Worm (Caenorhabditis elegans) whole organism, L1 larva: ENCODE measurements around the gene Y57A10C.9.

Experiments
- aly-2 ChIP-seq: fragments of 150-350 bp; optimal IDR thresholded peaks from 2 replicates; lab custom pipeline; 2014; ENCODE audit warnings: missing biosample characterization, missing genetic modification characterization
- ceh-90 ChIP-seq: sonication (generic microtip); optimal IDR thresholded peaks from 2 replicates; lab custom pipeline; 2016; ENCODE audit warnings: missing genetic modification characterization, missing compliant biosample characterization
- dpl-1 ChIP-seq, 3 experiments: fragments of 150-350 bp in 2 of 3; sonication (generic microtip) in 1 of 3; optimal IDR thresholded peaks; 2 replicates each; lab custom pipeline; 2014 to 2017; ENCODE audit warnings: missing biosample characterization in 3 of 3, missing genetic modification characterization in 3 of 3, missing genetic modification reagents in 3 of 3
- fkh-4 ChIP-seq: sonication (generic microtip); optimal IDR thresholded peaks from 2 replicates; lab custom pipeline; 2016; ENCODE audit warnings: missing compliant biosample characterization, missing genetic modification characterization, borderline replicate concordance
- fkh-8 ChIP-seq: sonication (generic microtip); optimal IDR thresholded peaks from 2 replicates; lab custom pipeline; 2016; ENCODE audit warnings: mild to moderate bottlenecking, missing genetic modification characterization, missing compliant biosample characterization
- lin-35 ChIP-seq, 2 experiments: fragments of 150-350 bp; optimal IDR thresholded peaks; 2 replicates each; lab custom pipeline; 2014; ENCODE audit warnings: missing biosample characterization in 2 of 2, missing genetic modification characterization in 2 of 2, missing genetic modification reagents in 2 of 2
- lir-3 ChIP-seq: sonication (generic microtip); optimal IDR thresholded peaks from 2 replicates; lab custom pipeline; 2016; ENCODE audit warnings: mild to moderate bottlenecking, missing genetic modification characterization, moderate library complexity, missing compliant biosample characterization; ENCODE audit not compliant: poor library complexity
- lsy-2 ChIP-seq, 2 experiments: fragments of 150-350 bp; optimal IDR thresholded peaks; 2 replicates each; lab custom pipeline; 2014; ENCODE audit warnings: missing biosample characterization in 2 of 2, missing genetic modification characterization in 2 of 2
- nhr-28 ChIP-seq: fragments of 150-350 bp; optimal IDR thresholded peaks from 2 replicates; lab custom pipeline; 2014; ENCODE audit warnings: missing biosample characterization, missing genetic modification characterization
- nhr-90 ChIP-seq: sonication (generic microtip); optimal IDR thresholded peaks from 2 replicates; lab custom pipeline; 2016; ENCODE audit warnings: mild to moderate bottlenecking, missing genetic modification characterization, missing compliant biosample characterization; ENCODE audit not compliant: poor library complexity
- unc-130 ChIP-seq: fragments of 150-350 bp; optimal IDR thresholded peaks from 2 replicates; lab custom pipeline; 2017; ENCODE audit warnings: missing biosample characterization, missing genetic modification characterization, inconsistent platforms
- vab-15 ChIP-seq: sonication (generic microtip); optimal IDR thresholded peaks from 2 replicates; lab custom pipeline; 2017; ENCODE audit warnings: missing genotype, mild to moderate bottlenecking, missing genetic modification characterization, missing compliant biosample characterization

DNA sequence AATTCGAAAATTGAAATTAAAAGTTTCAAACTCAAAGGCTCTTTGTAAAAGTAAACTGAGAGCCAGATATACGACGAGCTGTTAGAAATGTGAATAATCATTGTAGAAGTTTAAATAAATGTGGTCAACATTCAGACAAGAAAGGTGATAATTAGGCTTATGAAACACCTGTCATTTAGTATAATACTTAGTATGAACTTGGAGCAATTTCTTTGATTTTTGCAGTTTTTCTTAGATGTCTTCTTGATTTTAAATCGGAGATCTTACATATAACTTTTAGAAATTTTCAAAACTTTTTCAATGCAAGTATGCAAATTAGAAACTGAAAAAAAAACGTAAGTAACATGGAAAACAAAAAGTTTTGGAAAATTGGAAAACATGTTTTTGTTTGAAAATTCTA lies 31.9 kb downstream of the Y57A10C.9 start, which contains the start of gene sre-30:
- TF ChIP-seq fkh-4 (tag; lab: Kevin White, UChicago) (no peak), lin-35 (GFP tag; optimal IDR thresholded peaks at IDR 0.05; lab: Kevin White, UChicago) (no peak), lir-3 (tag; lab: Kevin White, UChicago) (no peak), unc-130 (tag; lab: Kevin White, UChicago) (no peak), aly-2 (tag; lab: Kevin White, UChicago) (no peak), vab-15 (tag; lab: Kevin White, UChicago) (no peak), nhr-28 (tag; lab: Kevin White, UChicago) (no peak), lsy-2 (tag; optimal IDR thresholded peaks at IDR 0.05; lab: Kevin White, UChicago) (no peak), fkh-8 (no peak), nhr-90 (tag; lab: Kevin White, UChicago) (no peak), ceh-90 (tag; lab: Kevin White, UChicago) (no peak), dpl-1 (GFP tag; optimal IDR thresholded peaks at IDR 0.05; lab: Kevin White, UChicago) (no peak)
